Fruit fly (Drosophila melanogaster): Measurements from ENCODE around the gene eIF2A.

The eIF2A gene

dm6 chr3L:21824725-21825353 is at the start of gene eIF2A (continued):
- TF ChIP-seq Usf (GFP tag; optimal IDR thresholded peaks at IDR 0.05) = no peak
- peak; percentile 27 for TF ChIP-seq CG13775 (GFP tag; optimal IDR thresholded peaks at IDR 0.05)
- peak; percentile 27 for TF ChIP-seq ewg (GFP tag; optimal IDR thresholded peaks at IDR 0.05)
- TF ChIP-seq NfI (GFP tag; optimal IDR thresholded peaks at IDR 0.05) = peak; percentile 77
- peak; percentile 79 for TF ChIP-seq caup (GFP tag; optimal IDR thresholded peaks at IDR 0.05; ENCODE audit: severe bottlenecking)
- peak; percentile 17 for TF ChIP-seq kay (GFP tag; optimal IDR thresholded peaks at IDR 0.05)
- peak; percentile 4 for TF ChIP-seq NK7.1 (GFP tag; optimal IDR thresholded peaks at IDR 0.05)
- TF ChIP-seq CG4707 (GFP tag; optimal IDR thresholded peaks at IDR 0.05) = peak; percentile 2
- TF ChIP-seq CG4328 (GFP tag; optimal IDR thresholded peaks at IDR 0.05) = peak; percentile 61
- TF ChIP-seq Blimp-1 (GFP tag; optimal IDR thresholded peaks at IDR 0.05) = no peak
- TF ChIP-seq prd (optimal IDR thresholded peaks at IDR 0.05) = no peak
- peak; percentile 72; the same call in 2 of the 3 replicates for TF ChIP-seq prd (GFP tag; IDR thresholded peaks at IDR 0.05)
- no peak for TF ChIP-seq klu (GFP tag; IDR thresholded peaks at IDR 0.05)
- TF ChIP-seq eyg (GFP tag; optimal IDR thresholded peaks at IDR 0.05) = peak; percentile 36
- TF ChIP-seq CG33213 (GFP tag; optimal IDR thresholded peaks at IDR 0.05) = peak; percentile 85
- TF ChIP-seq Bgb (GFP tag; IDR thresholded peaks at IDR 0.05; ENCODE audit: partially characterized antibody) = peak; percentile 92
- no peak for TF ChIP-seq dan (GFP tag; IDR thresholded peaks at IDR 0.05)
- peak; percentile 22 for TF ChIP-seq Sry-β (GFP tag; optimal IDR thresholded peaks at IDR 0.05)
- TF ChIP-seq hb (GFP tag; IDR thresholded peaks at IDR 0.05; ENCODE audit: partially characterized antibody) = no peak
- TF ChIP-seq amos (GFP tag; IDR thresholded peaks at IDR 0.05; ENCODE audit: partially characterized antibody) = peak; percentile 80
- no peak for TF ChIP-seq danr (GFP tag; IDR thresholded peaks at IDR 0.05)
- TF ChIP-seq ind (GFP tag; optimal IDR thresholded peaks at IDR 0.05) = peak; percentile 54
- TF ChIP-seq CG8944 (GFP tag; optimal IDR thresholded peaks at IDR 0.05) = peak; percentile 38
- peak; percentile 66 for TF ChIP-seq NC2β (GFP tag; optimal IDR thresholded peaks at IDR 0.05)
- TF ChIP-seq HLH3B (GFP tag; IDR thresholded peaks at IDR 0.05) = peak; percentile 51
- TF ChIP-seq Trl (optimal IDR thresholded peaks at IDR 0.05) = no peak
- peak; percentile 82 for TF ChIP-seq Trl (GFP tag; optimal IDR thresholded peaks at IDR 0.05)
- no peak for TF ChIP-seq sima (GFP tag; optimal IDR thresholded peaks at IDR 0.05)
- TF ChIP-seq pfk (GFP tag; optimal IDR thresholded peaks at IDR 0.05) = peak; percentile 54
- peak; percentile 49 for TF ChIP-seq CG2712 (tag; optimal IDR thresholded peaks at IDR 0.05)
- TF ChIP-seq Dll (GFP tag; IDR thresholded peaks at IDR 0.05; ENCODE audit: partially characterized antibody) = peak; percentile 76
- TF ChIP-seq nom (GFP tag; optimal IDR thresholded peaks at IDR 0.05) = peak; percentile 74
- peak; percentile 31 for TF ChIP-seq CG12942 (GFP tag; optimal IDR thresholded peaks at IDR 0.05)
- peak; percentile 69 for TF ChIP-seq nmo (GFP tag; optimal IDR thresholded peaks at IDR 0.05)
- peak; percentile 74 for TF ChIP-seq CG11247 (GFP tag; IDR thresholded peaks at IDR 0.05)
- TF ChIP-seq seq (GFP tag; IDR thresholded peaks at IDR 0.05) = no peak; the same call in 1 of the 2 replicates
- peak; percentile 78 for TF ChIP-seq phol (tag; optimal IDR thresholded peaks at IDR 0.05)
- peak; percentile 80 for TF ChIP-seq sug (tag; optimal IDR thresholded peaks at IDR 0.05)
- peak; percentile 85 for TF ChIP-seq Myb (GFP tag; optimal IDR thresholded peaks at IDR 0.05)

- TF ChIP-seq CG8281 (tag; optimal IDR thresholded peaks at IDR 0.05) (no peak), Six4 (GFP tag; optimal IDR thresholded peaks at IDR 0.05) (no peak), CG2875 (GFP tag; optimal IDR thresholded peaks at IDR 0.05) (no peak), prd (optimal IDR thresholded peaks at IDR 0.05) (no peak), prd (GFP tag; IDR thresholded peaks at IDR 0.05) (no peak), CG4328 (GFP tag; optimal IDR thresholded peaks at IDR 0.05) (no peak), bbx (GFP tag; IDR thresholded peaks at IDR 0.05; ENCODE audit: partially characterized antibody) (no peak), phol (tag; optimal IDR thresholded peaks at IDR 0.05) (no peak), CG17802 (tag; optimal IDR thresholded peaks at IDR 0.05) (no peak), en (GFP tag; optimal IDR thresholded peaks at IDR 0.05) (no peak), D (optimal IDR thresholded peaks at IDR 0.05) (peak; percentile 97), D (GFP tag; optimal IDR thresholded peaks at IDR 0.05) (no peak), GATAe (GFP tag; conservative IDR thresholded peaks at IDR 0.05) (no peak), sim (GFP tag; IDR thresholded peaks at IDR 0.05) (no peak), CG5245 (GFP tag; optimal IDR thresholded peaks at IDR 0.05) (no peak), CG5953 (GFP tag; IDR thresholded peaks at IDR 0.05) (no peak), CG2116 (GFP tag; optimal IDR thresholded peaks at IDR 0.05) (no peak)
These were observed 36.7 kb upstream of the eIF2A start for dm6 chr3L:21787883-21788282.
